Worm (Caenorhabditis elegans) whole organism, L4/young adult: ENCODE results near the gene C23H4.8.

Experiments
- dao-5 ChIP-seq: sonication (generic microtip); optimal IDR thresholded peaks from 2 replicates; lab custom pipeline; 2016; ENCODE audit warnings: missing genotype, missing genetic modification characterization, moderate library complexity, missing compliant biosample characterization
- him-1 ChIP-seq: sonication (generic microtip); optimal IDR thresholded peaks from 2 replicates; lab custom pipeline; 2016; ENCODE audit warnings: missing genotype, missing genetic modification reagents, missing genetic modification characterization, missing compliant biosample characterization

- no peak for TF ChIP-seq dao-5 (tag; lab: Kevin White, UChicago)
- no peak for TF ChIP-seq him-1 (tag; lab: Kevin White, UChicago)
Observed at ce11 chrX:12188280-12189071, 28.6 kb upstream of the C23H4.8 start.
